Worm (Caenorhabditis elegans): ENCODE measurements around the gene W02H3.1.

ce11 chrX:11088952-11089351 is 16.3 kb downstream of the W02H3.1 start, which contains the start of gene W04G3.11:
- no peak for TF ChIP-seq him-1 (tag; optimal IDR thresholded peaks at IDR 0.05)
- no peak for TF ChIP-seq dao-5 (tag; optimal IDR thresholded peaks at IDR 0.05)
- TF ChIP-seq W03F9.2 (tag; optimal IDR thresholded peaks at IDR 0.05): no peak

All from whole organism, L4/young adult.